Fruit fly (Drosophila melanogaster) whole organism, adult: ENCODE measurements around the gene CG15196.

Experiments
- CG12768 ChIP-seq: fragments of 200-800 bp; sonication (Bioruptor generic); optimal IDR thresholded peaks from 2 replicates; lab custom pipeline; 2017; ENCODE audit warnings: missing biosample characterization, missing genetic modification characterization, mild to moderate bottlenecking, moderate library complexity, missing genetic modification reagents
- CG1620 ChIP-seq: fragments of 200-800 bp; sonication (Bioruptor generic); optimal IDR thresholded peaks from 2 replicates; lab custom pipeline; 2016; ENCODE audit warnings: missing biosample characterization, missing genetic modification characterization
- CG7045 ChIP-seq: fragments of 200-800 bp; sonication (Bioruptor generic); optimal IDR thresholded peaks from 2 replicates; lab custom pipeline; 2017; ENCODE audit warnings: missing biosample characterization, mild to moderate bottlenecking, missing genetic modification characterization
- CG7101 ChIP-seq: fragments of 200-800 bp; sonication (Bioruptor generic); optimal IDR thresholded peaks from 2 replicates; lab custom pipeline; 2018; ENCODE audit warnings: missing biosample characterization, mild to moderate bottlenecking, missing genetic modification characterization, moderate library complexity
- Mnt ChIP-seq: fragments of 200-800 bp; sonication (Bioruptor generic); optimal IDR thresholded peaks from 2 replicates; lab custom pipeline; 2016; ENCODE audit warnings: missing biosample characterization, mild to moderate bottlenecking, missing genetic modification characterization
- kay ChIP-seq: fragments of 200-800 bp; sonication (Bioruptor generic); peaks from one replicate; lab custom pipeline; 2016; ENCODE audit warnings: missing biosample characterization, missing genetic modification characterization, borderline replicate concordance
- pad ChIP-seq: fragments of 200-800 bp; sonication (Bioruptor generic); optimal IDR thresholded peaks from 3 replicates; lab custom pipeline; 2017; ENCODE audit warnings: missing biosample characterization, missing genetic modification characterization, mild to moderate bottlenecking, moderate library complexity, missing genetic modification reagents

dm6 chrX:11369374-11369773, 40.4 kb upstream of the CG15196 start, which contains the start of gene dlg1:
- TF ChIP-seq CG7045 (GFP tag; lab: Kevin White, UChicago) (no peak), CG12768 (GFP tag; lab: Kevin White, UChicago) (no peak), CG1620 (no peak), pad (no peak), CG7101 (tag; lab: Kevin White, UChicago) (no peak), kay (GFP tag; lab: Kevin White, UChicago) (no peak), Mnt (GFP tag; lab: Kevin White, UChicago) (no peak)
